Worm (Caenorhabditis elegans) whole organism, late embryonic: ENCODE measurements around the gene C30G4.4.

ENCODE experiments used
- C38D4.7 ChIP-seq: fragments of 200-800 bp; sonication (Bioruptor generic); optimal IDR thresholded peaks from 2 replicates; lab custom pipeline; 2018; ENCODE audit warnings: mild to moderate bottlenecking, missing genetic modification characterization, moderate library complexity, missing compliant biosample characterization
- elt-4 ChIP-seq: sonication (generic microtip); optimal IDR thresholded peaks from 2 replicates; lab custom pipeline; 2016; ENCODE audit warnings: missing genetic modification characterization, missing compliant biosample characterization
- fkh-10 ChIP-seq: fragments of 150-350 bp; optimal IDR thresholded peaks from 2 replicates; lab custom pipeline; 2014; ENCODE audit warnings: missing biosample characterization, missing genetic modification reagents, missing genetic modification characterization
- pha-4 ChIP-seq: fragments of 150-350 bp; optimal IDR thresholded peaks from 2 replicates; lab custom pipeline; 2018; ENCODE audit warnings: missing biosample characterization, missing genetic modification reagents, missing genetic modification characterization
- sox-4 ChIP-seq: sonication (generic microtip); optimal IDR thresholded peaks from 2 replicates; lab custom pipeline; 2017; ENCODE audit warnings: mild to moderate bottlenecking, missing genetic modification characterization, inconsistent platforms, missing compliant biosample characterization

DNA sequence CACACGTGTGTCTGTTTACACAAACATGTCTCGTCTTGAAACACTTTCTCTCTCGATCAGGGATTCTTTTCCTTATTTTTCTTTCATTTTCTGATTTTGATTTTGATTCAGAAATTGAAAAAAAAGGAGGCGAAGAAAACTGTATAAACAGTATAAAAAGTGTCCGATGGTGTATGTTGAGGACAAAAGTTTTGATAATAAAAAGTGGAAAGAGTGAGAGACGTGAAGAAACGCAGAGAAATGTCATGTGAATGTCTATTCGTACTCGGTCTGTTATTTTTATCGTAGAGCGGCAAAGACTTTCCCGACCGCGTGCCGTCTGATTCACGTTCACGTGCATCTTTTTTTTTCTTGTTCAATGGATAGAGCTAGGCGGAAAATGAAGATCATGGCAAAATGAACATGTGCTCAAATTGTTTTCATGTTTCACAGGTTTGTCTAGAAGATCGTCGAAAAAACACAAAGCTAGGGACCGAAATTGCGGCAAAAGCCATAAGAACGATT, 8.2 kb downstream of the C30G4.4 start:
- TF ChIP-seq elt-4: no peak
- TF ChIP-seq fkh-10 (GFP tag; lab: Kevin White, UChicago): no peak
- TF ChIP-seq C38D4.7 (GFP tag; lab: Kevin White, UChicago): no peak
- no peak for TF ChIP-seq sox-4 (tag; lab: Kevin White, UChicago)
- no peak for TF ChIP-seq pha-4
